Worm (Caenorhabditis elegans) whole organism, L1 larva: ENCODE results near the gene ZK470.1.

Source experiments
- C04F5.9 ChIP-seq: sonication (generic microtip); optimal IDR thresholded peaks from 2 replicates; lab custom pipeline; 2016; ENCODE audit warnings: missing genetic modification characterization, missing compliant biosample characterization
- C16A3.4 ChIP-seq: fragments of 150-350 bp; optimal IDR thresholded peaks from 2 replicates; lab custom pipeline; 2014; ENCODE audit warnings: missing biosample characterization, missing genetic modification characterization
- C34B4.2 ChIP-seq: sonication (generic microtip); optimal IDR thresholded peaks from 2 replicates; lab custom pipeline; 2017; ENCODE audit warnings: mild to moderate bottlenecking, missing genetic modification characterization, missing compliant biosample characterization
- alr-1 ChIP-seq: fragments of 200-800 bp; sonication (Bioruptor generic); optimal IDR thresholded peaks from 2 replicates; lab custom pipeline; 2018; ENCODE audit warnings: borderline replicate concordance, mild to moderate bottlenecking, missing genetic modification characterization, missing compliant biosample characterization
- aly-2 ChIP-seq: fragments of 150-350 bp; optimal IDR thresholded peaks from 2 replicates; lab custom pipeline; 2014; ENCODE audit warnings: missing biosample characterization, missing genetic modification characterization
- ceh-63 ChIP-seq: fragments of 200-800 bp; sonication (Bioruptor generic); optimal IDR thresholded peaks from 2 replicates; lab custom pipeline; 2018; ENCODE audit warnings: mild to moderate bottlenecking, missing genetic modification characterization, missing compliant biosample characterization
- efl-1 ChIP-seq, 4 experiments: fragments of 150-350 bp; optimal IDR thresholded peaks in 3 of 4; peaks in 1 of 4; 1 replicate in 1 of 4; 2 replicates in 3 of 4; lab custom pipeline; 2014; ENCODE audit warnings: missing biosample characterization in 2 of 4, missing genetic modification characterization in 2 of 4, missing genetic modification reagents in 2 of 4
- egl-27 ChIP-seq, 2 experiments: fragments of 150-350 bp in 1 of 2; sonication (generic microtip); optimal IDR thresholded peaks; 3 replicates each; lab custom pipeline; 2017 to 2018; ENCODE audit warnings: missing biosample characterization in 2 of 2, missing genetic modification characterization in 2 of 2, missing genetic modification reagents in 2 of 2
- elt-2 ChIP-seq: sonication (generic microtip); optimal IDR thresholded peaks from 2 replicates; lab custom pipeline; 2016; ENCODE audit warnings: missing genetic modification characterization, mild to moderate bottlenecking, inconsistent platforms, missing compliant biosample characterization, missing genetic modification reagents
- elt-3 ChIP-seq, 6 experiments: fragments of 150-350 bp in 1 of 6; sonication (generic microtip); optimal IDR thresholded peaks; 2 replicates each; lab custom pipeline; 2017 to 2018; ENCODE audit warnings: missing biosample characterization in 6 of 6, missing genetic modification characterization in 6 of 6, inconsistent platforms in 1 of 6
- fkh-10 ChIP-seq: sonication (generic microtip); optimal IDR thresholded peaks from 2 replicates; lab custom pipeline; 2017; ENCODE audit warnings: missing biosample characterization, missing genetic modification reagents, missing genetic modification characterization
- fkh-8 ChIP-seq: sonication (generic microtip); optimal IDR thresholded peaks from 2 replicates; lab custom pipeline; 2016; ENCODE audit warnings: mild to moderate bottlenecking, missing genetic modification characterization, missing compliant biosample characterization
- lin-13 ChIP-seq: fragments of 150-350 bp; optimal IDR thresholded peaks from 2 replicates; lab custom pipeline; 2014; ENCODE audit warnings: missing biosample characterization, missing genetic modification reagents, missing genetic modification characterization
- lin-14 ChIP-seq: fragments of 200-800 bp; sonication (Bioruptor generic); optimal IDR thresholded peaks from 2 replicates; lab custom pipeline; 2018; ENCODE audit warnings: mild to moderate bottlenecking, missing genetic modification characterization, moderate library complexity, missing compliant biosample characterization
- mep-1 ChIP-seq: fragments of 150-350 bp; optimal IDR thresholded peaks from 2 replicates; lab custom pipeline; 2014; ENCODE audit warnings: missing biosample characterization, missing genetic modification characterization
- nhr-237 ChIP-seq: fragments of 150-350 bp; optimal IDR thresholded peaks from 2 replicates; lab custom pipeline; 2014; ENCODE audit warnings: missing biosample characterization, missing genetic modification characterization
- nhr-71 ChIP-seq: sonication (generic microtip); optimal IDR thresholded peaks from 2 replicates; lab custom pipeline; 2016; ENCODE audit warnings: mild to moderate bottlenecking, missing genetic modification characterization, moderate library complexity, missing compliant biosample characterization
- nhr-76 ChIP-seq: sonication (generic microtip); optimal IDR thresholded peaks from 2 replicates; lab custom pipeline; 2017; ENCODE audit warnings: missing biosample characterization, missing genetic modification characterization
- nhr-77 ChIP-seq: fragments of 150-350 bp; optimal IDR thresholded peaks from 2 replicates; lab custom pipeline; 2014; ENCODE audit warnings: missing biosample characterization, missing genetic modification characterization
- nhr-84 ChIP-seq: sonication (generic microtip); optimal IDR thresholded peaks from 2 replicates; lab custom pipeline; 2017; ENCODE audit warnings: missing biosample characterization, missing genetic modification characterization
- nhr-85 ChIP-seq: sonication (generic microtip); peaks from one replicate; lab custom pipeline; 2016; ENCODE audit warnings: missing genetic modification characterization, inconsistent platforms, missing compliant biosample characterization
- pax-3 ChIP-seq: fragments of 200-800 bp; sonication (Bioruptor generic); optimal IDR thresholded peaks from 2 replicates; lab custom pipeline; 2018; ENCODE audit warnings: mild to moderate bottlenecking, missing genetic modification characterization, moderate library complexity, missing compliant biosample characterization
- rnt-1 ChIP-seq: sonication (generic microtip); optimal IDR thresholded peaks from 2 replicates; lab custom pipeline; 2016; ENCODE audit warnings: mild to moderate bottlenecking, missing genetic modification characterization, moderate library complexity, missing compliant biosample characterization
- tbx-2 ChIP-seq: sonication (generic microtip); optimal IDR thresholded peaks from 2 replicates; lab custom pipeline; 2016; ENCODE audit warnings: missing genetic modification characterization, missing compliant biosample characterization
- unc-30 ChIP-seq: sonication (generic microtip); optimal IDR thresholded peaks from 2 replicates; lab custom pipeline; 2017; ENCODE audit warnings: missing biosample characterization, missing genetic modification characterization
- unc-86 ChIP-seq: sonication (generic microtip); optimal IDR thresholded peaks from 2 replicates; lab custom pipeline; 2016; ENCODE audit warnings: missing genetic modification characterization, missing compliant biosample characterization
- unc-98 ChIP-seq: fragments of 200-800 bp; sonication (Bioruptor generic); IDR thresholded peaks from 2 replicates; pipeline ENCODE4 v1.3.6; 2022; ENCODE audit warnings: missing genetic modification characterization, missing compliant biosample characterization
- vab-15 ChIP-seq: sonication (generic microtip); optimal IDR thresholded peaks from 2 replicates; lab custom pipeline; 2017; ENCODE audit warnings: missing genotype, mild to moderate bottlenecking, missing genetic modification characterization, missing compliant biosample characterization
- ztf-4 ChIP-seq: fragments of 150-350 bp; optimal IDR thresholded peaks from 2 replicates; lab custom pipeline; 2014; ENCODE audit warnings: missing biosample characterization, missing genetic modification characterization

ZK470.1 gene

DNA sequence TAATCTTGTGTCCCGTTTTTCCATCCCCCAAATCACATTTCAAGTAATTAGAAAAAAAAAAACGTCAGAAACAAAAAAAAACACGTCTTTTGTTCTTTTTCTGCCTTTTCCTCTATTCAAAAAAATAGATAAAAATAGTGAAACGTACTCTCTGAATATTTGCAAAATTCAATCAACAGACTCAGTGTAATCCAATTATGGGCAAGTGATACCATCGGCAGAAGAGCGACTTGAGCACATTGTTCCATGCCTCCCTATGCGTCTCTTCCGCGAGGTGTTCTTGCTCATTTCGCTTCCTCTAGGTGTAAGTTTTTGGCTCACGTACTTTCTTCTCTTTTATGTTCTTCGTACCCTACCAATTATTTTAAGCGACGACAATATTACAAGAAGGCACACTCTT lies at the start of gene ZK470.1:
Gene ZK470.1, plus strand, starts transcription at position 301 of the 400 bp plus-strand sequence.
- no peak for TF ChIP-seq elt-2 (tag; lab: Kevin White, UChicago)
- TF ChIP-seq lin-14, result peak; percentile 9
- TF ChIP-seq, all 84 proteins: peak for 1

- TF ChIP-seq C34B4.2 (tag; lab: Kevin White, UChicago) (no peak), efl-1 (optimal IDR thresholded peaks at IDR 0.05; lab: Kevin White, UChicago) (no peak), efl-1 (GFP tag; optimal IDR thresholded peaks at IDR 0.05 in 1 of 2; lab: Kevin White, UChicago) (peak in 1 of 2 experiments; percentile 55)
Observed at ce11 chrX:4115026-4115425, 48.5 kb upstream of the ZK470.1 start, which contains the start of gene F09F9.1. F09F9.1 (plus strand) TSS chrX:4115326.

ce11 chrX:4117626-4118025 lies 45.9 kb upstream of the ZK470.1 start, which contains the start of gene F09F9.5:
F09F9.5 (plus strand) TSS chrX:4117926.
- no peak for TF ChIP-seq vab-15
- no peak for TF ChIP-seq efl-1 (optimal IDR thresholded peaks at IDR 0.05; lab: Kevin White, UChicago)
- no peak for TF ChIP-seq efl-1 (GFP tag; optimal IDR thresholded peaks at IDR 0.05 in 1 of 2; lab: Kevin White, UChicago)
- no peak for TF ChIP-seq egl-27 (tag; optimal IDR thresholded peaks at IDR 0.05; lab: Kevin White, UChicago)
- TF ChIP-seq unc-30 (tag; lab: Kevin White, UChicago), result no peak
- TF ChIP-seq rnt-1 (tag; lab: Kevin White, UChicago), result no peak
- TF ChIP-seq lin-13 (GFP tag; lab: Kevin White, UChicago), result no peak
- no peak for TF ChIP-seq elt-3 (tag; optimal IDR thresholded peaks at IDR 0.05; lab: Kevin White, UChicago)
- TF ChIP-seq aly-2 (tag; lab: Kevin White, UChicago), result no peak
- no peak for TF ChIP-seq nhr-237
- TF ChIP-seq ztf-4 (tag; lab: Kevin White, UChicago), result no peak
- TF ChIP-seq C04F5.9, result no peak

- TF ChIP-seq mep-1 (tag; lab: Kevin White, UChicago) (no peak), ceh-63 (no peak), nhr-76 (tag; lab: Kevin White, UChicago) (no peak), nhr-84 (tag; lab: Kevin White, UChicago) (no peak), nhr-77 (tag; lab: Kevin White, UChicago) (no peak)
- TF ChIP-seq, all 84 proteins: peak for 0
Observed at ce11 chrX:4120935-4121334, 42.6 kb upstream of the ZK470.1 start, which contains the start of gene F09F9.3. F09F9.3 (minus strand) TSS chrX:4121035.

DNA sequence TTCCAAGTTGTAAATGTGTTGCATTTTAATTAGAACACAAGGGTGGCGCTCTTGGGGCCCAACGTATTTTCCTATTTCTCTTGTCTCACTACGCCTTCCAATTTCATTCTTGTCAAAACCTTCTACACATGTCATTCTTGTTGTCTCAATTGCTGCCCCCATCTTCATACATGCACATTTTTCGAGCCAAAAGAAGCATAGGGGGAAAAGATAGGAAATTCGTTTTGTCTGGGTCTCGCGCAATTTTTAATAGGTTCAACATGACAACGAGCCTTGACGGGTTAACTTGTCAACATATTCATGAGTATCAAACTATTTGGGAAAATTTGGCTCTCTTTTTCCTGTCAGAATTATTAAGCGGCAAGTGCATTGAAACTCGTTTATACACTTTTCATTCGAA lies 40.1 kb upstream of the ZK470.1 start:
- peak; percentile 9 for TF ChIP-seq fkh-8 (tag; lab: Kevin White, UChicago)
- no peak for TF ChIP-seq pax-3
- TF ChIP-seq ceh-63, result no peak
- TF ChIP-seq unc-86 (tag; lab: Kevin White, UChicago), result peak; percentile 6
- TF ChIP-seq alr-1 (tag; lab: Kevin White, UChicago), result no peak
- peak; percentile 18 for TF ChIP-seq tbx-2 (tag; lab: Kevin White, UChicago)
- TF ChIP-seq unc-98, result no peak
- TF ChIP-seq fkh-10 (GFP tag; lab: Kevin White, UChicago), result peak; percentile 13
- peak; percentile 64 for TF ChIP-seq lin-14
- no peak for TF ChIP-seq nhr-71 (tag; lab: Kevin White, UChicago)

DNA sequence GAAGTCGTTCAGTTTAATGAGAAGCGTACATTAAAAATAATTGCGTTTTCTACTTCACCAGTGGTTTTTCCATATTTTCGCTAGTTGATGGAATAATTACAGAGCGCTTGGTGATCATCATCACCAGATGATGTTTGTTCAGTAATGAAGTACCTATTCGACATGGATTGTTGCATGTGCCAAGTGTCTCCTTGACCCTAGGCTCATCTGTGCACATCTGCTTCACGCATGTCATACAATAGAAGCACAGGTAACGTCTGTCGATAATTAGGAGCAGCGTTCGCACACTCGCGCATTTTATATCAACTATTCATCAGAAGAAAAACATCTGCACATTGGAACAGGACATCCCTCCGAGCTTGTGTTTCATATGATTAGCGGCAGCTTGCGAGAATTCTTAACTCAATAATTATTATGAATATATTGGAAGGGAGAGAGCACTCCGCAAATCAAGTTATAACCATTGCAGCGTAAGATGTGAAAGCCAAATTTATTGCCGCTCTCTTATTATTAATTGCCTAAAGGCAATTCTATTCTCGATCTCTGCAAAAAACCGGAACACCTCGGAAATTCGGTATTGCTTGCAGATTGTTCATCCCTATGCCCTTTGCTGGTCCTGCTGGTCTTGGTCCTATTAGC lies 38.2 kb upstream of the ZK470.1 start:
- TF ChIP-seq nhr-85, result peak; percentile 21
- TF ChIP-seq nhr-77 (tag; lab: Kevin White, UChicago), result no peak

DNA sequence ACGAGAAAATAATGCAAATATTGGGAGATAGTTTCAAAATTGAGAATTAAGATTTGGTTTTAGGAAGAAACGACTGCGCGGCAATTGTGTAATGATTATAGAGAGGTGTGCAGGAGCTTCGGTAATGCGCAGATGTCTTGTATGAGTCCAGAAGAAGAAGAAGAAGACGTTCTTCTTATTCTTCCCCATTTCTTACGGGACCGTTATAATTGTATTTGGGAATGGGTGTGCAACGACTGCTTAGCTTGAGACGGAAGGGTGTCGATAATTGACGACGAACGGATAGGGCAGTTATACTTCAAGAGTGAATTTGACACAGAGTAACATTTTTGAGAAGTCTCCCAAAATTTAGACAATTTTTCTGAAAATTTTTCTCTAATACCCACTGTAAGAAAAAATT lies 34.8 kb upstream of the ZK470.1 start:
- TF ChIP-seq C16A3.4, result no peak
